Fruit fly (Drosophila melanogaster): Measurements from ENCODE around the gene CG12608.

- TF ChIP-seq kay (GFP tag; ENCODE audit: borderline replicate concordance) (no peak), pad (GFP tag; optimal IDR thresholded peaks at IDR 0.05) (no peak), ovo (GFP tag; optimal IDR thresholded peaks at IDR 0.05) (no peak), Mnt (GFP tag; optimal IDR thresholded peaks at IDR 0.05) (no peak), tj (GFP tag; optimal IDR thresholded peaks at IDR 0.05) (no peak)
Observed at dm6 chrX:15360961-15361360, 16.5 kb upstream of the CG12608 start, which contains the start of gene Pp1-13C.

Measured in whole organism, adult.